Worm (Caenorhabditis elegans): ENCODE measurements around the gene F46B3.16.

F46B3.16 gene

DNA sequence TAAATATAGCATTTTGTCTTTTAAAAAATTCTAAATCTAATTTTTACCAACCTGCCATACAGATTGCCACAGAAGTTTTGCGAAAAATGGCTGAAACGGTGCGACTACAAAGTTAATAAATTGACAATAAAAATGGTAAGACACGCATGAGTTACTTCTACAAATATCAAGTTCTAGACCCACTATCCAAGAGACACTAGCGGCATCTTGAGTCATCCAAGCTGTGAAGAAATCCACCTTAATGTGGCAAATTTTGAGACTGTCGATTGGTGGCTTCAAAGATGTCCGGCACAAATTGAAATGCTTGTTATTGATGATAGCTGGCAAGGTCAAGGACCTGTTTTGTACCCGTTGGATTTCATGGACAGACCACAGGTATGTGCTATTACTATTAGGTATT is at the start of gene F46B3.16:
F46B3.16 (plus strand) TSS at position 301 of the 400 bp plus-strand sequence.
- no peak for TF ChIP-seq egl-27 (tag; optimal IDR thresholded peaks at IDR 0.05)
- no peak for TF ChIP-seq unc-55 (GFP tag; optimal IDR thresholded peaks at IDR 0.05)
- no peak for TF ChIP-seq unc-62 (GFP tag; optimal IDR thresholded peaks at IDR 0.05)
- no peak for TF ChIP-seq ztf-1 (GFP tag; conservative IDR thresholded peaks at IDR 0.05)
- TF ChIP-seq mdl-1 (tag; optimal IDR thresholded peaks at IDR 0.05), result no peak
- no peak for TF ChIP-seq nhr-21 (tag; optimal IDR thresholded peaks at IDR 0.05)
- TF ChIP-seq C34F6.9 (tag; optimal IDR thresholded peaks at IDR 0.05), result no peak
- TF ChIP-seq elt-3 (tag; optimal IDR thresholded peaks at IDR 0.05), result no peak
- TF ChIP-seq nhr-11 (tag; optimal IDR thresholded peaks at IDR 0.05), result no peak
- no peak for TF ChIP-seq ceh-16 (tag; optimal IDR thresholded peaks at IDR 0.05)
- no peak for TF ChIP-seq nhr-25 (tag; optimal IDR thresholded peaks at IDR 0.05)
- TF ChIP-seq crh-2 (tag; optimal IDR thresholded peaks at IDR 0.05), result no peak
- TF ChIP-seq lin-11 (tag; optimal IDR thresholded peaks at IDR 0.05), result no peak
- no peak for TF ChIP-seq nhr-129 (tag; optimal IDR thresholded peaks at IDR 0.05)
- no peak for TF ChIP-seq nhr-10 (tag; optimal IDR thresholded peaks at IDR 0.05)
- TF ChIP-seq skn-1 (tag; optimal IDR thresholded peaks at IDR 0.05), result no peak

DNA sequence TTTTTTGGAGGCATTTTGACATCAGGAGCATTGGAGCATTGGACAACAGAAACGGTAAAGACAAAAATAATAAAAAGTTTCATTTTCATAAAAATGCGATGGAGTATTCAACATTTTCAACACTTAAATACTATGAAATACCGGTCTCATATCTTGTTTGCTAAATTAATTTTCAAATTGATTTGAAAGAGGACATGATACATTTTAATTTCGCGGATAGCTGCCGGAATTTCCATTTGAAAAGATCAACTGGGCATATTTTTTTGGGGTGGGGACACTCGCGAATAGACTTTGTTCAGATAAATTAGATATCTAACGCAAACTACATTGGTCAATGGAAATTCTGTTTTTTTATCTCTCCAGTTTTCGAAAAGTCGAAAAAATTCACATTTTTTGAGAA is 39.7 kb upstream of the F46B3.16 start, which contains the start of gene F26F2.10:
F26F2.10 (minus strand) TSS at position 101 of the 400 bp plus-strand sequence.
- TF ChIP-seq zag-1 (tag; optimal IDR thresholded peaks at IDR 0.05), result no peak
- no peak for TF ChIP-seq lin-39 (tag; optimal IDR thresholded peaks at IDR 0.05)
- TF ChIP-seq skn-1 (tag; optimal IDR thresholded peaks at IDR 0.05), result no peak

DNA sequence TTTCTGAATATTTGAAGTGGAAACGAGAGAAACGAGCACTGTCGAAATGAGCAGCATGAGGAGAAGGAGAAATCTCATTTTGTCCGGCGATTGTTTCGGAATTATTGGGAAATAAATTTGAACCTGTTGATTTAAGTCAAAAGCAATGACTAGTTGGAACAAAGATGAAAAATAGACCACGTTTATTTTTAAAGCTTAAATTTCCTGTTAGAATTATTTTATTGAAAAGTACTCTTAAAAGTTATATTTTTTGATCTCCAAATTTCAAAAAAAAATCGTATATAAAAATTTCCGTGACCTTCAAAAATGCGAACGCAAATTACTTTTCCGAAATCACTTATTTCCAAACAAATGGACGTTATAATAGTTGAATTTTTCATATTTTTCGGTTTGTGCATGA is 38.8 kb upstream of the F46B3.16 start, which contains the start of gene F26F2.11:
F26F2.11 (minus strand) TSS at position 101 of the 400 bp plus-strand sequence.
- TF ChIP-seq lin-13 (GFP tag; optimal IDR thresholded peaks at IDR 0.05), result no peak
- TF ChIP-seq ceh-16 (tag; optimal IDR thresholded peaks at IDR 0.05), result no peak
- TF ChIP-seq sma-3 (GFP tag; optimal IDR thresholded peaks at IDR 0.05), result no peak
- no peak for TF ChIP-seq R02D3.7 (tag; optimal IDR thresholded peaks at IDR 0.05)
- no peak for TF ChIP-seq nhr-237 (tag; optimal IDR thresholded peaks at IDR 0.05)
- no peak for TF ChIP-seq egl-27 (tag; optimal IDR thresholded peaks at IDR 0.05)
- no peak for TF ChIP-seq mdl-1 (tag; optimal IDR thresholded peaks at IDR 0.05)

DNA sequence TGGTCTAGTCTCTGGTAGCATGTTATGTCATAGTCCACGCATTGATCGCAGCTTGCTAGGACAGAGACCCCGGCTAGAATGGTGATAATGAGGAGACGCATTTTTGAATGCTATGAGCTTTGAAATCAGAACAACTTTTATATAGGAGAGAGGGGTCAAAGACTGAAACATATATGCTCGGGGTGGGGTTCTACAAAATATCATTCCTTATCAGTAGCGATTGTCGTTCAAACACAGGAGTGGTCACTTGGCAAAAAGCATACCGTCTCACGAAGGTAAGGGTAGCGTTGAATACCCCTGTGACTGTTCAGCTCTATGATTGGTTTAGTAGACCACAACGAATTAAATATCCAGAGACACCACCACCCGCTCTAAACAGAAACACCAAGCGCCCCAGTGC is 37.4 kb upstream of the F46B3.16 start, which contains the start of gene F46B3.1:
F46B3.1 (minus strand) TSS at position 101 of the 400 bp plus-strand sequence.
- no peak for TF ChIP-seq aly-2 (tag; optimal IDR thresholded peaks at IDR 0.05)
- no peak for TF ChIP-seq F13H6.1 (tag; optimal IDR thresholded peaks at IDR 0.05)

DNA sequence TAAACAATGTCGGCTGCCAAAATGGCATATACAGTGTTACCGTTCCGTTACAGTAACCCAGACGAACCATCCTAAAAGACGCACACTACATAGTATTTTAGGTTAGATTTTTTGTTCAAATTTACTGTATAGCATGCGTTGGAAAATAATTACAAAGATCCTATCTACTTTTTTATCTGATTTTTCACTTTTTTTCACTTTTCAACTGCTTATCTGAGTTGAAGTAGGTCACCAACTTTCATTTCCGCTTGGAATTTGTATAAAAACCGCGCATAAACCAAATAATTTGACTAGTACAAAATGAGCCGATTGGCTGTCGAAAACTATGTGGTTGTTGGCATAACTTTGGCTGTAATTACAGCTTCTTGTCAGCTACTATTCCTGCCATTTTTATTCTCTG is 34.6 kb upstream of the F46B3.16 start, which contains the start of gene col-163:
col-163 (plus strand) TSS at position 301 of the 400 bp plus-strand sequence.
- TF ChIP-seq skn-1 (tag; optimal IDR thresholded peaks at IDR 0.05) (no peak), aly-2 (tag; optimal IDR thresholded peaks at IDR 0.05) (no peak), elt-1 (tag; optimal IDR thresholded peaks at IDR 0.05) (no peak), gmeb-1 (tag; optimal IDR thresholded peaks at IDR 0.05) (no peak), crh-2 (tag; optimal IDR thresholded peaks at IDR 0.05) (no peak), nhr-10 (tag; optimal IDR thresholded peaks at IDR 0.05) (no peak), Y55F3AM.14 (GFP tag; optimal IDR thresholded peaks at IDR 0.05) (no peak), nhr-129 (tag; optimal IDR thresholded peaks at IDR 0.05) (no peak), zag-1 (tag; optimal IDR thresholded peaks at IDR 0.05) (no peak), ceh-16 (tag; optimal IDR thresholded peaks at IDR 0.05) (no peak), alr-1 (tag; optimal IDR thresholded peaks at IDR 0.05) (no peak), nhr-23 (tag; optimal IDR thresholded peaks at IDR 0.05) (no peak), mbf-1 (tag; optimal IDR thresholded peaks at IDR 0.05) (no peak)

DNA sequence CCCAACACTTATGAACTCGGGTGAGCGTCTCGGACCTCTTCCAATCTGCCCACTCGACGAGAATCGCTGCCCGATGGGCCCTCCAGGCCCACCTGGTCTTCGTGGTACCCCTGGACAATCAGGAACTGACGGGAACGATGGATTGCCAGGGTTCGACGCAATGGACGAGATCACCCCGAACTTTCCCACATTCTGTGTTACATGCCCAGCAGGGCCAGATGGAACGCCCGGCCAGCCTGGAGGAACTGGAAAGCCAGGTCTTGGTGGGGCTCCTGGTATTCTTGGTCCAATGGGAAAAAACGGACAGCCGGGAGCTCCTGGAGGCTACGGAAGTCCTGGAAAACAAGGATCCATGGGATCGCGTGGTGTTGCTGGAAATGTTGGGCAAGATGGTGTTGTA is 33.7 kb upstream of the F46B3.16 start:
- TF ChIP-seq sma-9 (GFP tag; optimal IDR thresholded peaks at IDR 0.05), result no peak
- TF ChIP-seq sma-9 (tag; optimal IDR thresholded peaks at IDR 0.05), result no peak
- TF ChIP-seq alr-1 (tag; optimal IDR thresholded peaks at IDR 0.05), result no peak
- TF ChIP-seq ceh-82 (tag; optimal IDR thresholded peaks at IDR 0.05), result no peak
- TF ChIP-seq elt-1 (tag; optimal IDR thresholded peaks at IDR 0.05), result no peak
- no peak for TF ChIP-seq mab-5 (tag; optimal IDR thresholded peaks at IDR 0.05)
- no peak for TF ChIP-seq lin-13 (GFP tag; optimal IDR thresholded peaks at IDR 0.05)
- no peak for TF ChIP-seq ZK546.5 (tag; optimal IDR thresholded peaks at IDR 0.05)
- TF ChIP-seq gmeb-1 (tag; optimal IDR thresholded peaks at IDR 0.05), result no peak
- TF ChIP-seq nhr-11 (tag; optimal IDR thresholded peaks at IDR 0.05), result no peak
- no peak for TF ChIP-seq nhr-6 (tag; optimal IDR thresholded peaks at IDR 0.05)
- TF ChIP-seq ceh-16 (tag; optimal IDR thresholded peaks at IDR 0.05), result no peak
- TF ChIP-seq nhr-25 (tag; optimal IDR thresholded peaks at IDR 0.05), result no peak
- no peak for TF ChIP-seq sma-3 (GFP tag; optimal IDR thresholded peaks at IDR 0.05)
- TF ChIP-seq skn-1 (tag; optimal IDR thresholded peaks at IDR 0.05), result no peak
- no peak for TF ChIP-seq mbf-1 (tag; optimal IDR thresholded peaks at IDR 0.05)
- TF ChIP-seq snpc-4 (tag; optimal IDR thresholded peaks at IDR 0.05), result no peak
- TF ChIP-seq unc-62 (GFP tag; optimal IDR thresholded peaks at IDR 0.05), result no peak
- no peak for TF ChIP-seq peb-1 (tag; optimal IDR thresholded peaks at IDR 0.05)
- no peak for TF ChIP-seq blmp-1 (tag; optimal IDR thresholded peaks at IDR 0.05; ENCODE audit: insufficient read depth)

All from whole organism, L2 larva.